Worm (Caenorhabditis elegans) whole organism, early embryonic: ENCODE measurements around the gene Y42A5A.5.
A peak's percentile ranks its signal among the peaks of the same experiment; 100 is the strongest.

Experiments
- B0310.2 ChIP-seq: sonication (generic microtip); optimal IDR thresholded peaks from 2 replicates; lab custom pipeline; 2016; ENCODE audit warnings: mild to moderate bottlenecking, missing genetic modification characterization, missing compliant biosample characterization
- F13C5.2 ChIP-seq: sonication (generic microtip); optimal IDR thresholded peaks from 2 replicates; lab custom pipeline; 2017; ENCODE audit warnings: mild to moderate bottlenecking, missing genetic modification characterization, inconsistent platforms, missing compliant biosample characterization
- aly-1 ChIP-seq: sonication (generic microtip); optimal IDR thresholded peaks from 2 replicates; lab custom pipeline; 2016; ENCODE audit warnings: missing genetic modification characterization, missing compliant biosample characterization
- ama-1 ChIP-seq: fragments of 150-350 bp; optimal IDR thresholded peaks from 2 replicates; lab custom pipeline; 2014
- ceh-13 ChIP-seq: fragments of 200-800 bp; sonication (Bioruptor generic); optimal IDR thresholded peaks from 2 replicates; lab custom pipeline; 2018; ENCODE audit warnings: mild to moderate bottlenecking, missing genetic modification characterization, missing compliant biosample characterization
- ceh-36 ChIP-seq: sonication (generic microtip); optimal IDR thresholded peaks from 2 replicates; lab custom pipeline; 2016; ENCODE audit warnings: missing genetic modification characterization, inconsistent platforms, missing compliant biosample characterization
- ets-7 ChIP-seq: sonication (generic microtip); optimal IDR thresholded peaks from 2 replicates; lab custom pipeline; 2016; ENCODE audit warnings: missing genotype, missing genetic modification characterization, missing compliant biosample characterization
- flt-1 ChIP-seq: fragments of 200-800 bp; sonication (Bioruptor generic); IDR thresholded peaks from 2 replicates; pipeline ENCODE4 v1.3.6; 2022; ENCODE audit warnings: missing genetic modification characterization, missing compliant biosample characterization
- hmbx-1 ChIP-seq: sonication (generic microtip); optimal IDR thresholded peaks from 2 replicates; lab custom pipeline; 2016; ENCODE audit warnings: mild to moderate bottlenecking, missing genetic modification characterization, missing compliant biosample characterization
- hmg-4 ChIP-seq: fragments of 200-800 bp; sonication (Bioruptor generic); optimal IDR thresholded peaks from 2 replicates; lab custom pipeline; 2018; ENCODE audit warnings: mild to moderate bottlenecking, missing genetic modification characterization, missing compliant biosample characterization
- hnd-1 ChIP-seq: sonication (generic microtip); optimal IDR thresholded peaks from 2 replicates; lab custom pipeline; 2016; ENCODE audit warnings: missing genetic modification characterization, missing compliant biosample characterization
- pes-1 ChIP-seq: fragments of 200-800 bp; sonication (Bioruptor generic); IDR thresholded peaks from 2 replicates; pipeline ENCODE4 v1.3.6; 2022; ENCODE audit warnings: missing genetic modification reagents, missing genetic modification characterization, missing compliant biosample characterization
- scrt-1 ChIP-seq: fragments of 200-800 bp; sonication (Bioruptor generic); IDR thresholded peaks from 2 replicates; pipeline ENCODE4 v1.3.6; 2022; ENCODE audit warnings: missing genetic modification characterization, missing compliant biosample characterization
- sea-1 ChIP-seq: fragments of 200-800 bp; sonication (Bioruptor generic); conservative IDR thresholded peaks from 2 replicates; pipeline ENCODE4 v1.3.6; 2022; ENCODE audit warnings: missing genetic modification characterization, missing compliant biosample characterization
- tbx-11 ChIP-seq: fragments of 200-800 bp; sonication (Bioruptor generic); IDR thresholded peaks from 2 replicates; pipeline ENCODE4 v1.3.6; 2022; ENCODE audit warnings: missing genetic modification characterization, missing compliant biosample characterization
- tbx-37 ChIP-seq: fragments of 200-800 bp; sonication (Bioruptor generic); conservative IDR thresholded peaks from 2 replicates; pipeline ENCODE4 v1.3.6; 2022; ENCODE audit warnings: missing genetic modification reagents, missing genetic modification characterization, missing compliant biosample characterization
- tra-4 ChIP-seq: sonication (generic microtip); optimal IDR thresholded peaks from 2 replicates; lab custom pipeline; 2017; ENCODE audit warnings: missing genetic modification characterization, missing compliant biosample characterization

The Y42A5A.5 gene

DNA sequence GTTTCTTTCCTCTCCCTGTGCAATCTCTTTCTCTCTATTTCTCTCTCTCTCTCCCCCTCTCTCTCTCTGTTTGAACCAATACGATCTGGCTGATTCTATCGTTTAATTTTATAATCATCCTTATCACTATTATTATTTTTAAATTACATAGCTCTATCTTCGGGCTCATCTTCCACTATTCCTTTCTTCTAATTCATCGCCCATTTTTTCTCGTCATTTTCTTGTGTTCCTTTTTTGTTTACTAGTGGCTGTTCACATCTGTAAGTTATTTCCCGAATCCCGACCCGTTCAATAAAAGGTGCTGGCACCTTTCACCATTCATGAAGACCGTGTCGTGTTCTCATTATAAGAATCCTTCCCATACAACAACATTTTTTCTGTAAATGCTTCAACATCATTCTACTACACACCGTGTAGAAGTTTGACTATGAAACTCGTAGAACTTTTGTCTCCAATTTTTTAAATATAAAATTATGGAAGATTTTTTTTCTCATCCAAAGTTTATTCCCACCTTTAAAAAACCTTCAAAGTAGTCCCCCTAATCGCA lies 8.7 kb upstream of the Y42A5A.5 start:
- TF ChIP-seq pes-1 (GFP tag; lab: Robert Waterston, UW) (no peak), ceh-36 (tag; lab: Kevin White, UChicago) (no peak), sea-1 (GFP tag; lab: Robert Waterston, UW) (no peak), ets-7 (tag; lab: Kevin White, UChicago) (no peak), F13C5.2 (tag; lab: Kevin White, UChicago) (no peak), hnd-1 (tag; lab: Kevin White, UChicago) (no peak), aly-1 (no peak), hmbx-1 (tag; lab: Kevin White, UChicago) (no peak), tra-4 (tag; lab: Kevin White, UChicago) (no peak), hmg-4 (no peak), B0310.2 (no peak), tbx-37 (GFP tag; lab: Robert Waterston, UW) (no peak), flt-1 (no peak)

DNA sequence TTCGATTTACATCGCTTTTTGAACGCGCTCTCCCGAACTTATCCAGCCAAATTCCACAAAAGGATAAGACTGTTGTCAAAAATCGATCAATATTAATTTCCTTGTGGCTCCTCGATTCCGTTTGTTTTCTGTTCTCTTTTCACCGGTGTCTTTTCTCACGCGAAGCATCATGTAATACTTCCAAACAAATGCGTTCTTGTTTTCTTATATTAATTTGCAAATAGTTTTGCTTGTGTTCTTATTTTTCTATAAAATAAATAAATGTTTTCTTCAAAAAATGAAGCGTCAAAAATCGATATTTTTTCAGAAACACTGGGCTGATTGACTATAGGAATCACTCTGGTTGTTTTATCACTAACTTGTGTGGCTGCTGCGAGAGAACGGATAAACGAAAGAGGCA lies 4.1 kb upstream of the Y42A5A.5 start, which contains the start of gene math-33:
Gene math-33 (plus strand): TSS at position 301 of the 400 bp plus-strand sequence.
- TF ChIP-seq F13C5.2 (tag; lab: Kevin White, UChicago) (no peak), tra-4 (tag; lab: Kevin White, UChicago) (no peak), hmg-4 (no peak), flt-1 (no peak), hmbx-1 (tag; lab: Kevin White, UChicago) (no peak), tbx-11 (GFP tag; lab: Robert Waterston, UW) (no peak), sea-1 (GFP tag; lab: Robert Waterston, UW) (no peak), ceh-13 (GFP tag; lab: Kevin White, UChicago) (no peak)

DNA sequence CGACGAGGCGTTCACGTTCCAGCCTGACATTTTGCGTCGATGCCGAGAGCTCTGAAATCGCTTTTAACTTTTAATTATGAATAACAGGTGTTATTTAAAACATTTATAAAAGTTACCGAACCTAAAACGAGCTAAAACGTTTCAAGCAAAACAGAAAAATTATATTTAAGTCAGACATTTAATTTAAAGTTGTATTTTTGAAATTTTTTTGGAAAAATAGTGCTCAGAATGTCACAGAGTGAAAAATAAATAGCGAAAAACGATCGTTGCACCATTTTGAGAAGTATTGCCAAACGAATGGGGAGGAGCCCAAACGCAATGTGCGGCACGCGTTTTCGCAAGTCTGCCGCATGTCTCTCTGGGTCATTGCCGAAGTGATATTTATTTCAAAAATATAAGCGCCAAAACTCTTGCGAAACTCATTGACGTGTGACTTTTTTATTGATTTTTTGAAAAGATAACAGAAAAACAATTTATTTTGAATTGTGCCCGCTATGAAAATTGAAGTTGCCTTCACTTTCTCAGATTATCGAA lies 3.6 kb upstream of the Y42A5A.5 start, which contains the start of gene erfa-3:
Gene erfa-3 (minus strand): TSS at position 51 of the 534 bp plus-strand sequence.
- peak; percentile 74; the same call in 1 of the 2 replicates for TF ChIP-seq tbx-11 (GFP tag; lab: Robert Waterston, UW)
- TF ChIP-seq sea-1 (GFP tag; lab: Robert Waterston, UW), result peak; percentile 70; the same call in 1 of the 2 replicates
- peak; percentile 76 for TF ChIP-seq aly-1
- TF ChIP-seq B0310.2, result no peak
- peak; percentile 62 for TF ChIP-seq tra-4 (tag; lab: Kevin White, UChicago)
- TF ChIP-seq hnd-1 (tag; lab: Kevin White, UChicago), result peak; percentile 55
- peak; percentile 53 for TF ChIP-seq ets-7 (tag; lab: Kevin White, UChicago)
- TF ChIP-seq F13C5.2 (tag; lab: Kevin White, UChicago), result peak; percentile 91
- TF ChIP-seq pes-1 (GFP tag; lab: Robert Waterston, UW), result no peak
- peak; percentile 51; the same call in 1 of the 2 replicates for TF ChIP-seq scrt-1 (GFP tag; lab: Robert Waterston, UW)
- TF ChIP-seq ceh-13 (GFP tag; lab: Kevin White, UChicago), result peak; percentile 60
- peak; percentile 49; the same call in 1 of the 2 replicates for TF ChIP-seq flt-1
- TF ChIP-seq tbx-37 (GFP tag; lab: Robert Waterston, UW), result peak; percentile 61; the same call in 1 of the 2 replicates
- TF ChIP-seq ama-1 (lab: Kevin White, UChicago), result no peak
- peak; percentile 48 for TF ChIP-seq hmbx-1 (tag; lab: Kevin White, UChicago)
- peak; percentile 56 for TF ChIP-seq hmg-4
- peak; percentile 51 for TF ChIP-seq ceh-36 (tag; lab: Kevin White, UChicago)

DNA sequence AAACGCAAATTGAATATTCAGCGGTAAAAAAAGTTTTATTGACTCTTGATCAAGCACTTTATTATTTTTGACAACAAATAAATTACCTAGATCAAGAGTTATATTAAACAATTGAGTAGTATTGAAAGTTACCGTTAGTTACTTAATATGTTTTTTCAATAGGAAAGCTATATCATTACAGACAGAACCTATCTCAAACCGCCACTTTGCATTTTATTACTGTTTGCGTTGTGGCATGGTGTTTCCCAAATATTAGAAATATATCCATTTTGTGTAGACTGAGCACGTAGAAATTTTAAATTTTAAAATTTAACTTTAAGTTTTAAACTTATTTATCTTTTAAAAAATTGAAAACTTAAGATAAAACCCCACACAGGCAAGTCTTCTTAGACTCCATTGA lies 5.1 kb downstream of the Y42A5A.5 start:
- TF ChIP-seq ets-7 (tag; lab: Kevin White, UChicago) (no peak), ama-1 (lab: Kevin White, UChicago) (no peak), F13C5.2 (tag; lab: Kevin White, UChicago) (no peak), hnd-1 (tag; lab: Kevin White, UChicago) (no peak), B0310.2 (no peak)

DNA sequence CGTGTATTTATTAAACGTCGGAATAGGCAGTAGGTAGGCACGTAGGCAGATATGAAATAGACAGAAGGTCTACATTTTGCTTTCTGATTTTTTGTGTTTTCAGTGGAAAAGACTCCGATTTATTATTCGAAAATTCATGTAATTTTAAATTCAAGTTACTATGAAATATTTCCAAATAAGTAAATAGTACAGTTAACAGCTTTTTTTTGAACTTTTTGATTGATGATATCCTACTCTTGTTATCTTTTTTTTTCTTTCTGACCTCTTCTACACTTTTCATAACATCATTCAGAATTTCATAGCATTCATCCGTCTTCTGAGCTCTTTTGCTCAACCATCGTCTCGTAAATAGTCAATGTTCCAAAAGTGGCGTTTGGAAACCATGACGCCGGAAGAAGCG lies 10.9 kb downstream of the Y42A5A.5 start, which contains the start of gene cdkl-1:
Gene cdkl-1 (plus strand): TSS at position 301 of the 400 bp plus-strand sequence.
- no peak for TF ChIP-seq sea-1 (GFP tag; lab: Robert Waterston, UW)
- no peak for TF ChIP-seq tra-4 (tag; lab: Kevin White, UChicago)
- no peak for TF ChIP-seq tbx-37 (GFP tag; lab: Robert Waterston, UW)
- no peak for TF ChIP-seq hmbx-1 (tag; lab: Kevin White, UChicago)
- TF ChIP-seq ama-1 (lab: Kevin White, UChicago), result no peak
- TF ChIP-seq hnd-1 (tag; lab: Kevin White, UChicago), result no peak
- no peak for TF ChIP-seq tbx-11 (GFP tag; lab: Robert Waterston, UW)

DNA sequence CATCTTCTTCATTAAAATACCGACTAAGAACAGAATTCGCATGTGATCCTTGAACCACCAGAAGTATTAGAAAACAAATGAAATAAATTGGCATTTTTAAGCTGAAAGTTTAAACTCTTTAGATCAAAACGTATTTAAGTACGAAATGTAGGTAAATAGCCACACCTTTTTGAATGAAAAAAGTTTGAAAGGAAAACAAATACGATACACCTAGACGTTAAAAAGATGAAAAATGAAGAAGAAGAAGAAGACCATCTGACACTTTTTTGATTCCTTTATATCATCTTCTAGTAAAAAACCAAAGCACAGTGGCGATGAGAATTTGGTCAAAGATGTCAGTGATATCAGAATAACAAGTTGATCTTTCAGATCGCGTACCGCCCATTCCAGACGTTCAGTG lies 13.7 kb downstream of the Y42A5A.5 start, which contains the start of gene Y42A5A.3:
Gene Y42A5A.3 (minus strand): TSS at position 101 of the 400 bp plus-strand sequence.
- TF ChIP-seq sea-1 (GFP tag; lab: Robert Waterston, UW) (no peak), F13C5.2 (tag; lab: Kevin White, UChicago) (no peak), hmbx-1 (tag; lab: Kevin White, UChicago) (no peak), hmg-4 (no peak), tbx-11 (GFP tag; lab: Robert Waterston, UW) (no peak), pes-1 (GFP tag; lab: Robert Waterston, UW) (no peak), ceh-13 (GFP tag; lab: Kevin White, UChicago) (no peak), hnd-1 (tag; lab: Kevin White, UChicago) (no peak), tra-4 (tag; lab: Kevin White, UChicago) (no peak), B0310.2 (no peak), aly-1 (no peak), ceh-36 (tag; lab: Kevin White, UChicago) (no peak), tbx-37 (GFP tag; lab: Robert Waterston, UW) (no peak), ets-7 (tag; lab: Kevin White, UChicago) (no peak), ama-1 (lab: Kevin White, UChicago) (no peak), scrt-1 (GFP tag; lab: Robert Waterston, UW) (no peak), flt-1 (no peak)

DNA sequence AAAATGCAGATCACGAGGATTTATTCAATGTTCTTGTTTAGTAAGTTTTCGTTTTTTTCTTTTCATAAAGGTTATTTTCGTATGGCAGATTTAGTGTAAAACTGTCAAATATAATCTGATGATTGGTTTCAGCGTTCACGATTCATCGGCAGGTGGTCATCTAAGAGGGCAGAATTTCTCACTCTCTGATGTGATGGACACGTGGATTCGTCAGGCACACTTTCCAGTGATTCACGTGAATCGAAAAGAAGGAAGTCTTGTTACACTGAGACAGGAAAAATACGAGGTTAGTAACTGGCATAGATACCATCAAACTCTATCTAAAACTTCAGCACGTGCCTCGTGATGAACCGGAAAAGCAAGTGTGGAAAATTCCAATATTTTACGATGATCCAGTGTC lies 14.8 kb downstream of the Y42A5A.5 start:
- TF ChIP-seq ceh-13 (GFP tag; lab: Kevin White, UChicago), result no peak
- TF ChIP-seq pes-1 (GFP tag; lab: Robert Waterston, UW), result no peak
- TF ChIP-seq hnd-1 (tag; lab: Kevin White, UChicago), result no peak
- TF ChIP-seq ceh-36 (tag; lab: Kevin White, UChicago), result no peak
- no peak for TF ChIP-seq ama-1 (lab: Kevin White, UChicago)
- TF ChIP-seq tbx-37 (GFP tag; lab: Robert Waterston, UW), result no peak
- TF ChIP-seq hmg-4, result no peak
- no peak for TF ChIP-seq tbx-11 (GFP tag; lab: Robert Waterston, UW)
- no peak for TF ChIP-seq B0310.2
- no peak for TF ChIP-seq tra-4 (tag; lab: Kevin White, UChicago)
